Worm (Caenorhabditis elegans) whole organism, mixed stage, embryonic: ENCODE results near the gene T03G11.10.

ENCODE experiments used
- mab-5 ChIP-seq: fragments of 150-350 bp; optimal IDR thresholded peaks from 2 replicates; lab custom pipeline; 2014; ENCODE audit warnings: missing biosample characterization, missing genetic modification characterization
- nhr-28 ChIP-seq: fragments of 150-350 bp; optimal IDR thresholded peaks from 2 replicates; lab custom pipeline; 2014; ENCODE audit warnings: missing biosample characterization, missing genetic modification characterization
- pha-4 ChIP-seq: fragments of 150-350 bp; optimal IDR thresholded peaks from 2 replicates; lab custom pipeline; 2018; ENCODE audit warnings: missing biosample characterization, missing genetic modification reagents, missing genetic modification characterization
- unc-62 ChIP-seq: fragments of 150-350 bp; optimal IDR thresholded peaks from 2 replicates; lab custom pipeline; 2014; ENCODE audit warnings: missing biosample characterization, missing genetic modification reagents, missing genetic modification characterization
- zip-8 ChIP-seq: fragments of 150-350 bp; optimal IDR thresholded peaks from 2 replicates; lab custom pipeline; 2014; ENCODE audit warnings: missing biosample characterization, missing genetic modification characterization

DNA sequence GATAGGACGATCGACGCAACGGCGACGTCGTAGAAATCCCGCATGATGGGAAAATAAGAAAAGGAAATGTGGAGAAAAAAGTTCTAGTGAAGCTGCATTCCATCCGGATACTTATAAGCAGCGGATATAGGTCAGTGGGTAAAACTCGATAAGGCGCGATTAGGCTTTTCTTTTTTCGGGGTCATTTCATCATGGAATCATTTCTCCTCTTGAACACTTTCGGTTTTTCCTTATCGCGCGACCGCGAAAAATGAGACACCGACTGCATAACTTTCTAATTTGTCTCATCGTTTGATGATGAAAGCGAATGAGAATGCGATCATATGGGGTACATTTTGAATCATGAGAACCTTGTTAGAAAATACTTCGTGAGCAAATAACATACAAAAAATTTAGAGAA lies 20.6 kb downstream of the T03G11.10 start, which contains the start of gene dpy-8:
- TF ChIP-seq zip-8 (tag; lab: Kevin White, UChicago) (no peak), pha-4 (tag; lab: Kevin White, UChicago) (no peak), mab-5 (no peak), nhr-28 (tag; lab: Kevin White, UChicago) (no peak), unc-62 (GFP tag; lab: Kevin White, UChicago) (no peak)
